Fruit fly (Drosophila melanogaster): ENCODE results near the gene zuc.

The zuc gene

DNA sequence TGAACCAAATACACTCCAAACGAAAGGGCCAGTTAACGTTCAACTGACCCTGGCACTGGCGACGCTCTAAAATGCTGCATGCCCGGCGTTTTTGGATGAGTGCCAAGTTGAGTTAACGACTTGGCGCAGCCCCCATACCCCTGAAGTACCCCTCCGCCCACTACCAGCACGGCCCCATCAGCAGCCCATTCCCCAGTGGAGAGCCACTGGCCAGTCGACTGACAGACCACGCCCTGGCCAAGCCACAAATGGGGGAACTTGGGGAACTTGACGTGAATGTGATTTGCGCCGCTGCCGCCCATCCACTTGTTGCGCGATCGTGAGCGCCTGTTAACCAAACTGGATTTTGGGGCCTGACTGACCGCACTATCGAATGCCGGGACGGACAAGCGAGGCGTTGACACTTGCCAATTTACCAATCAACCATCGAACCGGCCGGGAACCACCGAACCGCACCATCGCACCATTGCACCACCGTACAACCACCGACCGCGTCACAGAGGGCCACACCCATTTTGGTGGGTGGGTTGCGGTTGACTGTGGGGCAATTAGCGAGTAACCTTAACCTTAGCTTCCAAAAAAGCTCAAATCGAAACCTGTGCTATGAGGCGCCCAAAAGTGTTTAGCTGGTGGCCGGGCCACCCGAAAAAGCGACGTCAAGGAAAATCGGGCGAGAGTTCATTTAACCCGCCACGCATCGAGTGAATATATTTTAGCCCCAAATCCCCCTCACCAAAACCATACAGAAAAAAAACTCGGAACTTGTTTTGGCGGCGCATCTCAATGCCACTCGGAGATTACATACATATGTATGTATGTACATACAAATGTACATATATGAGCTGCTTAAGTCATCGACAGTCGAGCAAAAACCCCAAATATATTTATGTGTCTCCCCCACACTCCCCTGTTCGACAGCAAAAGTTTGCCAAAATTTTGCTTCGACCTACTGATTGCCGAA lies 16.0 kb upstream of the zuc start:
- TF ChIP-seq dl (GFP tag; optimal IDR thresholded peaks at IDR 0.05; ENCODE audit: insufficient read depth in 1 of 2, partially characterized antibody in 2 of 2) = peak; percentile 59 to 62
- TF ChIP-seq Rel (GFP tag; optimal IDR thresholded peaks at IDR 0.05) = no peak
- TF ChIP-seq Rel (tag; optimal IDR thresholded peaks at IDR 0.05) = peak; percentile 100
- TF ChIP-seq psq (GFP tag; optimal IDR thresholded peaks at IDR 0.05) = peak; percentile 5
- TF ChIP-seq br (GFP tag; optimal IDR thresholded peaks at IDR 0.05) = peak; percentile 59
- peak; percentile 27 for TF ChIP-seq Sp1 (GFP tag; optimal IDR thresholded peaks at IDR 0.05)
- peak; percentile 53 for TF ChIP-seq sage (GFP tag; optimal IDR thresholded peaks at IDR 0.05)
- TF ChIP-seq rgr (GFP tag; optimal IDR thresholded peaks at IDR 0.05) = peak; percentile 1
- no peak for TF ChIP-seq CG32264 (GFP tag; optimal IDR thresholded peaks at IDR 0.05)
- no peak for TF ChIP-seq OdsH (GFP tag; optimal IDR thresholded peaks at IDR 0.05)
- peak; percentile 23 for TF ChIP-seq fru (GFP tag; optimal IDR thresholded peaks at IDR 0.05)
- no peak for TF ChIP-seq foxo (GFP tag; optimal IDR thresholded peaks at IDR 0.05)
- no peak for TF ChIP-seq Myc (optimal IDR thresholded peaks at IDR 0.05)
- TF ChIP-seq Jra (GFP tag; optimal IDR thresholded peaks at IDR 0.05) = peak; percentile 40
- TF ChIP-seq brk (GFP tag; optimal IDR thresholded peaks at IDR 0.05) = no peak

- TF ChIP-seq dl (GFP tag; optimal IDR thresholded peaks at IDR 0.05; ENCODE audit: insufficient read depth in 1 of 2, partially characterized antibody in 2 of 2) (peak in 1 of 2 experiments; percentile 31), Hr78 (GFP tag; optimal IDR thresholded peaks at IDR 0.05) (no peak), Abd-B (GFP tag; optimal IDR thresholded peaks at IDR 0.05) (no peak), sv (GFP tag; optimal IDR thresholded peaks at IDR 0.05) (peak; percentile 28), foxo (GFP tag; optimal IDR thresholded peaks at IDR 0.05) (peak in 1 of 2 experiments; percentile 22), OdsH (GFP tag; optimal IDR thresholded peaks at IDR 0.05) (peak; percentile 44), rgr (GFP tag; optimal IDR thresholded peaks at IDR 0.05) (peak; percentile 11)
These were observed 14.7 kb upstream of the zuc start for dm6 chr2L:12004211-12004979.

- peak in 1 of 2 experiments; percentile 32 for TF ChIP-seq foxo (GFP tag; optimal IDR thresholded peaks at IDR 0.05)
- TF ChIP-seq Hr83 (GFP tag; optimal IDR thresholded peaks at IDR 0.05; ENCODE audit: poor library complexity, severe bottlenecking) = peak; percentile 22
- TF ChIP-seq lola (GFP tag; optimal IDR thresholded peaks at IDR 0.05) = peak; percentile 1
- TF ChIP-seq dl (GFP tag; optimal IDR thresholded peaks at IDR 0.05; ENCODE audit: insufficient read depth in 1 of 2, partially characterized antibody in 2 of 2) = no peak
These were observed 14.1 kb upstream of the zuc start for dm6 chr2L:12003792-12004210.

dm6 chr2L:12002922-12003791 lies 13.5 kb upstream of the zuc start:
- peak; percentile 5 for TF ChIP-seq fru (GFP tag; optimal IDR thresholded peaks at IDR 0.05)
- TF ChIP-seq Dfd (GFP tag; optimal IDR thresholded peaks at IDR 0.05) = peak; percentile 8
- peak; percentile 20 for TF ChIP-seq Sp1 (GFP tag; optimal IDR thresholded peaks at IDR 0.05)
- TF ChIP-seq rgr (GFP tag; optimal IDR thresholded peaks at IDR 0.05) = peak; percentile 2
- TF ChIP-seq HLH106 (tag; optimal IDR thresholded peaks at IDR 0.05) = peak; percentile 49
- TF ChIP-seq dmrt93B (GFP tag; optimal IDR thresholded peaks at IDR 0.05) = no peak
- TF ChIP-seq brk (GFP tag; optimal IDR thresholded peaks at IDR 0.05) = no peak
- peak; percentile 50 for TF ChIP-seq Hr83 (GFP tag; optimal IDR thresholded peaks at IDR 0.05; ENCODE audit: poor library complexity, severe bottlenecking)
- TF ChIP-seq N (GFP tag; optimal IDR thresholded peaks at IDR 0.05) = no peak
- no peak for TF ChIP-seq CG32264 (GFP tag; optimal IDR thresholded peaks at IDR 0.05)
- no peak for TF ChIP-seq Vsx2 (GFP tag; optimal IDR thresholded peaks at IDR 0.05; ENCODE audit: partially characterized antibody)
- TF ChIP-seq h (GFP tag; optimal IDR thresholded peaks at IDR 0.05) = peak; percentile 88
- TF ChIP-seq woc (GFP tag; optimal IDR thresholded peaks at IDR 0.05) = peak; percentile 84
- peak; percentile 63 for TF ChIP-seq br (GFP tag; optimal IDR thresholded peaks at IDR 0.05)
- TF ChIP-seq jim (GFP tag; optimal IDR thresholded peaks at IDR 0.05) = no peak
- no peak for TF ChIP-seq tai (GFP tag; optimal IDR thresholded peaks at IDR 0.05)
- TF ChIP-seq dsf (GFP tag; optimal IDR thresholded peaks at IDR 0.05; ENCODE audit: borderline replicate concordance) = no peak
- TF ChIP-seq foxo (GFP tag; optimal IDR thresholded peaks at IDR 0.05) = peak in 1 of 2 experiments; percentile 46
- TF ChIP-seq sage (GFP tag; optimal IDR thresholded peaks at IDR 0.05) = no peak
- TF ChIP-seq Jra (GFP tag; optimal IDR thresholded peaks at IDR 0.05) = peak; percentile 40
- TF ChIP-seq lola (GFP tag; optimal IDR thresholded peaks at IDR 0.05) = no peak
- TF ChIP-seq psq (GFP tag; optimal IDR thresholded peaks at IDR 0.05) = peak; percentile 0
- TF ChIP-seq dl (GFP tag; optimal IDR thresholded peaks at IDR 0.05; ENCODE audit: insufficient read depth in 1 of 2, partially characterized antibody in 2 of 2) = peak; percentile 64 to 90
- no peak for TF ChIP-seq Rel (GFP tag; optimal IDR thresholded peaks at IDR 0.05)
- peak; percentile 99 for TF ChIP-seq Rel (tag; optimal IDR thresholded peaks at IDR 0.05)
- peak; percentile 8 for TF ChIP-seq Hnf4 (GFP tag; optimal IDR thresholded peaks at IDR 0.05)
- no peak for TF ChIP-seq usp (GFP tag; optimal IDR thresholded peaks at IDR 0.05)
- TF ChIP-seq OdsH (GFP tag; optimal IDR thresholded peaks at IDR 0.05) = peak; percentile 1
